Worm (Caenorhabditis elegans): ENCODE data around the gene F56A8.3.
"Not testable (repeated sequence)": the region's sequence is repeated elsewhere in the genome, so short reads cannot be mapped to it uniquely, and the experiment has no call there.

The F56A8.3 gene

ce11 chrIII:13256438-13256928, at the start of gene F56A8.3:
F56A8.3 (plus strand) TSS chrIII:13256878.
- no peak for TF ChIP-seq ref-1 (GFP tag; conservative IDR thresholded peaks at IDR 0.05)
- TF ChIP-seq ztf-23 (GFP tag; IDR thresholded peaks at IDR 0.05) = no peak
- TF ChIP-seq flt-1 (GFP tag; IDR thresholded peaks at IDR 0.05) = no peak
- no peak for TF ChIP-seq T22C8.4 (GFP tag; IDR thresholded peaks at IDR 0.05)
- no peak for TF ChIP-seq tab-1 (GFP tag; IDR thresholded peaks at IDR 0.05)
- no peak for TF ChIP-seq ztf-29 (GFP tag; IDR thresholded peaks at IDR 0.05)
- TF ChIP-seq med-1 (GFP tag; optimal IDR thresholded peaks at IDR 0.05; ENCODE audit: insufficient read depth) = no peak
- TF ChIP-seq klf-2 (GFP tag; conservative IDR thresholded peaks at IDR 0.05) = no peak
- no peak for TF ChIP-seq cog-1 (tag; optimal IDR thresholded peaks at IDR 0.05)

ce11 chrIII:13208978-13209377, 47.7 kb upstream of the F56A8.3 start:
- TF ChIP-seq cog-1 (tag; optimal IDR thresholded peaks at IDR 0.05) = no peak
- no peak for TF ChIP-seq T22C8.4 (GFP tag; IDR thresholded peaks at IDR 0.05)
- no peak for TF ChIP-seq med-1 (GFP tag; optimal IDR thresholded peaks at IDR 0.05; ENCODE audit: insufficient read depth)

ce11 chrIII:13212366-13212765, 44.3 kb upstream of the F56A8.3 start, which contains the start of gene tsp-3:
tsp-3 (plus strand) TSS chrIII:13212666.
- no peak for TF ChIP-seq ztf-23 (GFP tag; IDR thresholded peaks at IDR 0.05)
- no peak for TF ChIP-seq klf-2 (GFP tag; conservative IDR thresholded peaks at IDR 0.05)
- TF ChIP-seq T22C8.4 (GFP tag; IDR thresholded peaks at IDR 0.05) = no peak
- no peak for TF ChIP-seq tab-1 (GFP tag; IDR thresholded peaks at IDR 0.05)
- no peak for TF ChIP-seq cog-1 (tag; optimal IDR thresholded peaks at IDR 0.05)

ce11 chrIII:13213111-13213510, 43.6 kb upstream of the F56A8.3 start:
- TF ChIP-seq flt-1 (GFP tag; IDR thresholded peaks at IDR 0.05) (no peak), ztf-29 (GFP tag; IDR thresholded peaks at IDR 0.05) (no peak), cog-1 (tag; optimal IDR thresholded peaks at IDR 0.05) (no peak), ztf-23 (GFP tag; IDR thresholded peaks at IDR 0.05) (no peak), T22C8.4 (GFP tag; IDR thresholded peaks at IDR 0.05) (no peak), klf-2 (GFP tag; conservative IDR thresholded peaks at IDR 0.05) (no peak), ref-1 (GFP tag; conservative IDR thresholded peaks at IDR 0.05) (no peak), med-1 (GFP tag; optimal IDR thresholded peaks at IDR 0.05; ENCODE audit: insufficient read depth) (no peak), tab-1 (GFP tag; IDR thresholded peaks at IDR 0.05) (no peak)

- TF ChIP-seq flt-1 (GFP tag; IDR thresholded peaks at IDR 0.05) = no peak
- TF ChIP-seq ztf-23 (GFP tag; IDR thresholded peaks at IDR 0.05) = no peak
- TF ChIP-seq tab-1 (GFP tag; IDR thresholded peaks at IDR 0.05) = no peak
- no peak for TF ChIP-seq T22C8.4 (GFP tag; IDR thresholded peaks at IDR 0.05)
- no peak for TF ChIP-seq med-1 (GFP tag; optimal IDR thresholded peaks at IDR 0.05; ENCODE audit: insufficient read depth)
- TF ChIP-seq cog-1 (tag; optimal IDR thresholded peaks at IDR 0.05) = no peak
- TF ChIP-seq klf-2 (GFP tag; conservative IDR thresholded peaks at IDR 0.05) = no peak
- no peak for TF ChIP-seq ref-1 (GFP tag; conservative IDR thresholded peaks at IDR 0.05)
- no peak for TF ChIP-seq ztf-29 (GFP tag; IDR thresholded peaks at IDR 0.05)
Observed at ce11 chrIII:13215682-13216081, 41.0 kb upstream of the F56A8.3 start.

ce11 chrIII:13216488-13217016, 40.1 kb upstream of the F56A8.3 start:
- TF ChIP-seq T22C8.4 (GFP tag; IDR thresholded peaks at IDR 0.05) (no peak), ref-1 (GFP tag; conservative IDR thresholded peaks at IDR 0.05) (no peak), cog-1 (tag; optimal IDR thresholded peaks at IDR 0.05) (no peak), tab-1 (GFP tag; IDR thresholded peaks at IDR 0.05) (no peak), klf-2 (GFP tag; conservative IDR thresholded peaks at IDR 0.05) (no peak), med-1 (GFP tag; optimal IDR thresholded peaks at IDR 0.05; ENCODE audit: insufficient read depth) (no peak), flt-1 (GFP tag; IDR thresholded peaks at IDR 0.05) (no peak), ztf-23 (GFP tag; IDR thresholded peaks at IDR 0.05) (no peak), ztf-29 (GFP tag; IDR thresholded peaks at IDR 0.05) (no peak)

- no peak for TF ChIP-seq klf-2 (GFP tag; conservative IDR thresholded peaks at IDR 0.05)
- no peak for TF ChIP-seq ztf-23 (GFP tag; IDR thresholded peaks at IDR 0.05)
- TF ChIP-seq ref-1 (GFP tag; conservative IDR thresholded peaks at IDR 0.05) = no peak
- no peak for TF ChIP-seq cog-1 (tag; optimal IDR thresholded peaks at IDR 0.05)
- no peak for TF ChIP-seq med-1 (GFP tag; optimal IDR thresholded peaks at IDR 0.05; ENCODE audit: insufficient read depth)
- no peak for TF ChIP-seq flt-1 (GFP tag; IDR thresholded peaks at IDR 0.05)
- TF ChIP-seq ztf-29 (GFP tag; IDR thresholded peaks at IDR 0.05) = no peak
- TF ChIP-seq T22C8.4 (GFP tag; IDR thresholded peaks at IDR 0.05) = no peak
- TF ChIP-seq tab-1 (GFP tag; IDR thresholded peaks at IDR 0.05) = no peak
Observed at ce11 chrIII:13222772-13223171, 33.9 kb upstream of the F56A8.3 start, which contains the start of gene Y43F4A.1. Y43F4A.1 (plus strand) TSS chrIII:13223072.

- TF ChIP-seq T22C8.4 (GFP tag; IDR thresholded peaks at IDR 0.05) (no peak), tab-1 (GFP tag; IDR thresholded peaks at IDR 0.05) (peak; percentile 71), klf-2 (GFP tag; conservative IDR thresholded peaks at IDR 0.05) (no peak), ztf-23 (GFP tag; IDR thresholded peaks at IDR 0.05) (0 out of 2 replicates have a peak, but pooled peaks have one; percentile 48), med-1 (GFP tag; optimal IDR thresholded peaks at IDR 0.05; ENCODE audit: insufficient read depth) (no peak), ref-1 (GFP tag; conservative IDR thresholded peaks at IDR 0.05) (no peak; the same call in 1 of the 2 replicates), flt-1 (GFP tag; IDR thresholded peaks at IDR 0.05) (peak; percentile 50; the same call in 1 of the 2 replicates)
Observed at ce11 chrIII:13224395-13224794, 32.3 kb upstream of the F56A8.3 start.

- TF ChIP-seq tab-1 (GFP tag; IDR thresholded peaks at IDR 0.05) (peak; percentile 85), T22C8.4 (GFP tag; IDR thresholded peaks at IDR 0.05) (0 out of 2 replicates have a peak, but pooled peaks have one; percentile 57), klf-2 (GFP tag; conservative IDR thresholded peaks at IDR 0.05) (peak; percentile 68; the same call in 1 of the 2 replicates), cog-1 (tag; optimal IDR thresholded peaks at IDR 0.05) (no peak), ref-1 (GFP tag; conservative IDR thresholded peaks at IDR 0.05) (peak; percentile 74), ztf-23 (GFP tag; IDR thresholded peaks at IDR 0.05) (peak; percentile 69), med-1 (GFP tag; optimal IDR thresholded peaks at IDR 0.05; ENCODE audit: insufficient read depth) (no peak), flt-1 (GFP tag; IDR thresholded peaks at IDR 0.05) (peak; percentile 89), ztf-29 (GFP tag; IDR thresholded peaks at IDR 0.05) (peak; percentile 53; the same call in 1 of the 2 replicates)
Observed at ce11 chrIII:13225019-13225418, 31.7 kb upstream of the F56A8.3 start.

ce11 chrIII:13245281-13245680, 11.4 kb upstream of the F56A8.3 start, which contains the start of gene Y43F4A.4:
Y43F4A.4 (plus strand) TSS chrIII:13245581.
- TF ChIP-seq ztf-29 (GFP tag; IDR thresholded peaks at IDR 0.05); tab-1 (GFP tag; IDR thresholded peaks at IDR 0.05); cog-1 (tag; optimal IDR thresholded peaks at IDR 0.05): not testable (repeated sequence)

All from whole organism, midembryonic.